Worm (Caenorhabditis elegans) whole organism, late embryonic: ENCODE measurements around the gene epg-3.

ENCODE experiments used
- F13H6.1 ChIP-seq: sonication (generic microtip); optimal IDR thresholded peaks from 2 replicates; lab custom pipeline; 2016; ENCODE audit warnings: missing genetic modification characterization, missing compliant biosample characterization
- K02D7.2 ChIP-seq: sonication (generic microtip); optimal IDR thresholded peaks from 2 replicates; lab custom pipeline; 2017; ENCODE audit warnings: mild to moderate bottlenecking, missing genetic modification characterization, missing compliant biosample characterization
- Y22D7AL.16 ChIP-seq: sonication (generic microtip); optimal IDR thresholded peaks from 2 replicates; lab custom pipeline; 2016; ENCODE audit warnings: missing genetic modification characterization, missing compliant biosample characterization
- ceh-14 ChIP-seq: sonication (generic microtip); optimal IDR thresholded peaks from 2 replicates; lab custom pipeline; 2016; ENCODE audit warnings: missing genotype, missing genetic modification characterization, missing compliant biosample characterization
- ceh-18 ChIP-seq: sonication (generic microtip); optimal IDR thresholded peaks from 2 replicates; lab custom pipeline; 2016; ENCODE audit warnings: missing genetic modification characterization, missing compliant biosample characterization
- ceh-30 ChIP-seq: fragments of 150-350 bp; optimal IDR thresholded peaks from 2 replicates; lab custom pipeline; 2014; ENCODE audit warnings: missing biosample characterization, missing genetic modification characterization
- ceh-31 ChIP-seq: sonication (generic microtip); optimal IDR thresholded peaks from 2 replicates; lab custom pipeline; 2016; ENCODE audit warnings: missing genetic modification characterization, missing compliant biosample characterization
- ceh-34 ChIP-seq: sonication (generic microtip); optimal IDR thresholded peaks from 2 replicates; lab custom pipeline; 2016; ENCODE audit warnings: mild to moderate bottlenecking, missing genetic modification characterization, missing compliant biosample characterization
- ceh-45 ChIP-seq: fragments of 200-800 bp; sonication (Bioruptor generic); IDR thresholded peaks from 2 replicates; pipeline ENCODE4 v1.3.6; 2022; ENCODE audit warnings: missing genetic modification reagents, missing genetic modification characterization, missing compliant biosample characterization
- ceh-48 ChIP-seq: sonication (generic microtip); optimal IDR thresholded peaks from 2 replicates; lab custom pipeline; 2016; ENCODE audit warnings: missing genetic modification characterization, inconsistent platforms, missing compliant biosample characterization
- ceh-6 ChIP-seq: fragments of 200-800 bp; sonication (Bioruptor generic); optimal IDR thresholded peaks from 2 replicates; lab custom pipeline; 2018; ENCODE audit warnings: mild to moderate bottlenecking, missing genetic modification characterization, missing compliant biosample characterization
- elt-2 ChIP-seq: sonication (generic microtip); optimal IDR thresholded peaks from 2 replicates; lab custom pipeline; 2016; ENCODE audit warnings: missing genetic modification reagents, missing genetic modification characterization, missing compliant biosample characterization
- eyg-1 ChIP-seq: sonication (generic microtip); optimal IDR thresholded peaks from 2 replicates; lab custom pipeline; 2016; ENCODE audit warnings: missing genotype, missing genetic modification characterization, missing compliant biosample characterization
- fkh-6 ChIP-seq: sonication (generic microtip); optimal IDR thresholded peaks from 2 replicates; lab custom pipeline; 2016; ENCODE audit warnings: missing genetic modification characterization, missing compliant biosample characterization
- hlh-15 ChIP-seq: sonication (generic microtip); optimal IDR thresholded peaks from 2 replicates; lab custom pipeline; 2016; ENCODE audit warnings: missing genetic modification characterization, missing compliant biosample characterization
- hlh-6 ChIP-seq: sonication (generic microtip); optimal IDR thresholded peaks from 2 replicates; lab custom pipeline; 2016; ENCODE audit warnings: missing genotype, missing genetic modification characterization, missing compliant biosample characterization
- hlh-8 ChIP-seq: sonication (generic microtip); optimal IDR thresholded peaks from 2 replicates; lab custom pipeline; 2016; ENCODE audit warnings: missing genotype, missing genetic modification characterization, missing compliant biosample characterization
- lin-11 ChIP-seq: fragments of 200-800 bp; sonication (Bioruptor generic); optimal IDR thresholded peaks from 2 replicates; lab custom pipeline; 2018; ENCODE audit warnings: mild to moderate bottlenecking, missing genetic modification characterization, missing compliant biosample characterization
- mec-3 ChIP-seq: sonication (generic microtip); optimal IDR thresholded peaks from 2 replicates; lab custom pipeline; 2016; ENCODE audit warnings: borderline replicate concordance, missing genetic modification characterization, missing compliant biosample characterization
- nfya-1 ChIP-seq: sonication (generic microtip); optimal IDR thresholded peaks from 2 replicates; lab custom pipeline; 2017; ENCODE audit warnings: missing genetic modification characterization, mild to moderate bottlenecking, missing compliant biosample characterization, antibody characterized with exemption, moderate library complexity
- nhr-232 ChIP-seq: sonication (generic microtip); optimal IDR thresholded peaks from 2 replicates; lab custom pipeline; 2016; ENCODE audit warnings: missing genetic modification characterization, missing compliant biosample characterization
- pag-3 ChIP-seq: sonication (generic microtip); optimal IDR thresholded peaks from 2 replicates; lab custom pipeline; 2016; ENCODE audit warnings: missing compliant biosample characterization, missing genetic modification characterization, borderline replicate concordance
- pat-9 ChIP-seq: fragments of 200-800 bp; sonication (Bioruptor generic); optimal IDR thresholded peaks from 2 replicates; lab custom pipeline; 2018; ENCODE audit warnings: mild to moderate bottlenecking, missing genetic modification characterization, moderate library complexity, missing compliant biosample characterization
- pax-1 ChIP-seq: fragments of 150-350 bp; optimal IDR thresholded peaks from 2 replicates; lab custom pipeline; 2014; ENCODE audit warnings: missing biosample characterization, missing genetic modification characterization
- pha-2 ChIP-seq: sonication (generic microtip); optimal IDR thresholded peaks from 2 replicates; lab custom pipeline; 2017; ENCODE audit warnings: mild to moderate bottlenecking, missing genetic modification characterization, missing compliant biosample characterization
- pqm-1 ChIP-seq: sonication (generic microtip); optimal IDR thresholded peaks from 2 replicates; lab custom pipeline; 2016; ENCODE audit warnings: missing genetic modification characterization, missing compliant biosample characterization
- ref-2 ChIP-seq: sonication (generic microtip); optimal IDR thresholded peaks from 2 replicates; lab custom pipeline; 2016; ENCODE audit warnings: missing genetic modification characterization, missing compliant biosample characterization
- rnt-1 ChIP-seq: sonication (generic microtip); optimal IDR thresholded peaks from 2 replicates; lab custom pipeline; 2016; ENCODE audit warnings: missing genetic modification characterization, missing compliant biosample characterization
- syd-9 ChIP-seq: sonication (generic microtip); optimal IDR thresholded peaks from 2 replicates; lab custom pipeline; 2016; ENCODE audit warnings: mild to moderate bottlenecking, missing genetic modification characterization, moderate library complexity, missing compliant biosample characterization
- ttx-3 ChIP-seq: sonication (generic microtip); optimal IDR thresholded peaks from 2 replicates; lab custom pipeline; 2016; ENCODE audit warnings: missing genetic modification reagents, missing genetic modification characterization, missing compliant biosample characterization
- unc-3 ChIP-seq, 2 experiments: fragments of 200-800 bp in 1 of 2; sonication (Bioruptor generic) in 1 of 2; sonication (generic microtip) in 1 of 2; conservative IDR thresholded peaks in 1 of 2; optimal IDR thresholded peaks in 1 of 2; 2 replicates each; pipeline versions ENCODE4 v1.3.6 to Lab custom; 2016 to 2022; ENCODE audit warnings: missing compliant biosample characterization in 2 of 2, missing genetic modification characterization in 2 of 2, missing genetic modification reagents in 1 of 2
- unc-42 ChIP-seq: sonication (generic microtip); optimal IDR thresholded peaks from 2 replicates; lab custom pipeline; 2016; ENCODE audit warnings: missing genotype, missing genetic modification characterization, missing compliant biosample characterization
- zip-5 ChIP-seq: sonication (generic microtip); optimal IDR thresholded peaks from 2 replicates; lab custom pipeline; 2016; ENCODE audit warnings: missing genetic modification characterization, missing compliant biosample characterization

Gene epg-3

ce11 chrIII:12920810-12921209, 13.7 kb upstream of the epg-3 start:
- TF ChIP-seq elt-2 (no peak), nfya-1 (peak; percentile 85)

DNA sequence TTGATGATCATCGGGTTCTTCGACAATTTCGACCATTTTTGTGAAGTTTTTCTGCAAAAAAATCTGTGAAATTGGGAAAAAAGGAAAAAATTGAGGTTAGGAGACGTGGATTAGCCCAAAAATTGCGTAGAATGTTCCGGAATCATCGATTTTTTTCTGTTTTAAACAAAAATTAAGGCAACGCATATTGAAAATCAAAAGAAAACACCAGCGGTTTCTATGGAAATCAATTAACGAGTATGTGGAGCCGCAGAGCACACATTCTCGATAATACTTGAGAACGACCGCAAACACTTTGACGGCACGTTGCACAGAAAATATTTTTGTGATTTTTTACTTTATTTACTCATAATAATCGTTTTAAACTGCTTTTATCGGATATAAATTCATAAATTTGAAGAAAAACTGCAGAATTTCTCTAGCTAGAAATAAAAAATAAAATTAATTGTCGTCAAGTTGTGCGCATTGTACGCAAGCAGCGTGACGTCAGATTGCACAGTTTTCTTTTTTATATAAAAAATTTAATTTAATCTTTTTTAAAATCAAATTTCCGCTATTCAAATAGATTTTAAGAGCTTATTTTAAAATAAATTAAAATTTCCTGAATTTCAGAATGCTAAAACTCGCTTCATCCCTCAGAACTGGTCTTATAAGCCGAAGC, 8.4 kb upstream of the epg-3 start, which contains the start of the genes npp-25 and mrps-10:
Gene npp-25 (minus strand): TSS at position 51 of the 661 bp plus-strand sequence.
Gene mrps-10 (plus strand): TSS at position 611 of the 661 bp plus-strand sequence.
- TF ChIP-seq eyg-1 (tag; lab: Kevin White, UChicago) (no peak), pax-1 (tag; lab: Kevin White, UChicago) (peak; percentile 6), unc-42 (tag; lab: Kevin White, UChicago) (peak; percentile 61), nfya-1 (no peak), mec-3 (tag; lab: Kevin White, UChicago) (no peak), elt-2 (peak; percentile 8)
- TF ChIP-seq, all 69 proteins: peak for 3

ce11 chrIII:12929573-12929972, 4.9 kb upstream of the epg-3 start, which contains the start of gene Y37D8A.19:
Y37D8A.19 (plus strand) TSS chrIII:12929873.
- TF ChIP-seq pax-1 (tag; lab: Kevin White, UChicago) (no peak), syd-9 (no peak), ref-2 (no peak), ceh-31 (tag; lab: Kevin White, UChicago) (no peak), ceh-6 (GFP tag; lab: Kevin White, UChicago) (no peak), lin-11 (tag; lab: Kevin White, UChicago) (no peak), nhr-232 (tag; lab: Kevin White, UChicago) (no peak), pag-3 (tag; lab: Kevin White, UChicago) (no peak), pha-2 (no peak), Y22D7AL.16 (tag; lab: Kevin White, UChicago) (no peak), rnt-1 (tag; lab: Kevin White, UChicago) (no peak), unc-3 (GFP tag; conservative IDR thresholded peaks at IDR 0.05; lab: Robert Waterston, UW) (no peak), unc-3 (tag; optimal IDR thresholded peaks at IDR 0.05; lab: Kevin White, UChicago) (no peak), fkh-6 (no peak), ceh-30 (tag; lab: Kevin White, UChicago) (no peak), hlh-8 (tag; lab: Kevin White, UChicago) (no peak), pat-9 (tag; lab: Kevin White, UChicago) (no peak)
- TF ChIP-seq, all 69 proteins: peak for 0

DNA sequence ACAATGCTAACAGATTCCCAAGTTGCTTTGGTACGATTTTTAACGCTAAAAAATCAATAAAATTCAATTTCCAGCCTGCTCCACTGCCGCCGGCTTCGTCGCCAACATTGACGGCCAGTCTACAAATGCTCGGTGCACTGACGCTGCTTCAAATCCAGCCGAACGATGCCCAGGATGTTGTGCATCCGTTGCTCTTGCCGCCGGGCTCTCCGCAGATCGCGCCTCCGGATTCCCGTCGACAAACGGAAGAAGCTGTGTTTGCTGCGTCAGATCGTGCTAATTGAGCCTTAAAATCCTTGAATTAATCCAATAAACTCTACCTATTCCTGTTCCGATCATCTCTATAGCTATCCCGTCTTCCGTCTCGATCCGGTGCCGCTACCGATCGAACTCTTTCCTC, 3.4 kb upstream of the epg-3 start:
- TF ChIP-seq pqm-1 (tag; lab: Kevin White, UChicago): no peak
- no peak for TF ChIP-seq ttx-3 (tag; lab: Kevin White, UChicago)
- TF ChIP-seq ceh-30 (tag; lab: Kevin White, UChicago): no peak
- TF ChIP-seq lin-11 (tag; lab: Kevin White, UChicago): no peak
- TF ChIP-seq ceh-18 (tag; lab: Kevin White, UChicago): no peak
- no peak for TF ChIP-seq pat-9 (tag; lab: Kevin White, UChicago)
- TF ChIP-seq syd-9: no peak

ce11 chrIII:12931786-12932427, 2.6 kb upstream of the epg-3 start, which contains the start of gene rbm-7:
rbm-7 (minus strand) TSS chrIII:12931867.
- TF ChIP-seq ceh-31 (tag; lab: Kevin White, UChicago): peak; percentile 6
- no peak for TF ChIP-seq unc-3 (GFP tag; conservative IDR thresholded peaks at IDR 0.05; lab: Robert Waterston, UW)
- no peak for TF ChIP-seq unc-3 (tag; optimal IDR thresholded peaks at IDR 0.05; lab: Kevin White, UChicago)
- no peak for TF ChIP-seq ceh-14
- TF ChIP-seq ceh-48: no peak
- peak; percentile 32 for TF ChIP-seq nfya-1
- no peak for TF ChIP-seq lin-11 (tag; lab: Kevin White, UChicago)
- TF ChIP-seq eyg-1 (tag; lab: Kevin White, UChicago): no peak
- peak; percentile 2 for TF ChIP-seq ceh-34 (tag; lab: Kevin White, UChicago)
- TF ChIP-seq unc-42 (tag; lab: Kevin White, UChicago): no peak
- TF ChIP-seq K02D7.2 (tag; lab: Kevin White, UChicago): peak; percentile 59
- TF ChIP-seq ceh-45 (GFP tag; lab: Robert Waterston, UW): no peak
- no peak for TF ChIP-seq zip-5 (tag; lab: Kevin White, UChicago)
- TF ChIP-seq F13H6.1: no peak
- TF ChIP-seq hlh-6 (tag; lab: Kevin White, UChicago): no peak
- no peak for TF ChIP-seq hlh-15 (tag; lab: Kevin White, UChicago)
